Worm (Caenorhabditis elegans): Measurements from ENCODE around the gene Y47D7A.15.

DNA sequence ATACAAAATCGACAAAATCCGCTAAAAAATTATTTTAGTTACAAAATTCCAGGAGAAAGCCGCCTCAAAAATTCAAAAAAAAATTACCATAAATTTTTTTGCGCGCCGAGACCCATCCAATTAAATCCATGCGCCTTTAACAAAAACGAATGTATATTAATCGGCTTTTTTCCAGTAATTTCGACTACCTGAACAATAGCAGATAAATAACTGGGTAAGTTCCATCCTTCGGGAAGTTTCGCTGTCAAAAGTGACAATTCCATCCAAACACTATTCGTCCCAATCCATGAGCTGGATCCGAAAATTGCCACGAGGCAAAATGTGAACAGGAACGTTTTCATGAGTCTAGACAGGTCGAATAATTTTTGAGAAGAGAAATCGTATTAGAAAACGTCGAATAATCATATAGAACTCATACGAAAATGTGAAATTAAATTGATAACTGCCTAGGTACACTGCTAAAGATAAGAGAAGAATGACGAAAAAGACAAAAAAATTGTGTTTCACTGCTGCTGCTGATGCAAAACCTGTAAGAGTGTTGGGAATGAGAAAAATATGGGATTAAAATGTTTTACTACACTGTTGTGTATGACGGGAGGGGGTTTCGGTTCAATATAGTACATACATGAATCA is 9.9 kb upstream of the Y47D7A.15 start, which contains the start of gene rft-1:
- TF ChIP-seq aly-2 (tag; optimal IDR thresholded peaks at IDR 0.05), result no peak
- TF ChIP-seq snpc-4 (tag; optimal IDR thresholded peaks at IDR 0.05), result no peak
- no peak for TF ChIP-seq pha-4 (tag; optimal IDR thresholded peaks at IDR 0.05)
- TF ChIP-seq fos-1 (tag; optimal IDR thresholded peaks at IDR 0.05), result no peak
- no peak for TF ChIP-seq ceh-82 (tag; optimal IDR thresholded peaks at IDR 0.05)
- no peak for TF ChIP-seq eor-1 (tag; optimal IDR thresholded peaks at IDR 0.05)
- TF ChIP-seq nhr-11 (tag; optimal IDR thresholded peaks at IDR 0.05), result no peak
- TF ChIP-seq jun-1 (tag; optimal IDR thresholded peaks at IDR 0.05), result no peak
- no peak for TF ChIP-seq mdl-1 (tag; optimal IDR thresholded peaks at IDR 0.05)

Data from whole organism, L3 larva.